Fruit fly (Drosophila melanogaster) whole organism: ENCODE measurements around the gene Eip75B.
A peak's percentile ranks its signal among the peaks of the same experiment; 100 is the strongest.

Source experiments
- CG8478 ChIP-seq: fragments of >200 bp; optimal IDR thresholded peaks from 2 replicates; lab custom pipeline; 2018; ENCODE audit warnings: inconsistent platforms
- Dll ChIP-seq: fragments of >200 bp; optimal IDR thresholded peaks from 2 replicates; lab custom pipeline; 2017
- EcR ChIP-seq, 2 experiments: fragments of >200 bp; optimal IDR thresholded peaks; 2 replicates each; lab custom pipeline; 2017; ENCODE audit warnings: missing biosample characterization in 2 of 2, missing genetic modification characterization in 2 of 2, missing genetic modification reagents in 2 of 2
- pan ChIP-seq: fragments of >200 bp; optimal IDR thresholded peaks from 2 replicates; lab custom pipeline; 2017
- psq ChIP-seq: fragments of >200 bp; optimal IDR thresholded peaks from 2 replicates; lab custom pipeline; 2017
- usp ChIP-seq: fragments of >200 bp; optimal IDR thresholded peaks from 2 replicates; lab custom pipeline; 2017; ENCODE audit warnings: missing biosample characterization, missing genetic modification characterization, mixed read lengths

Gene Eip75B

DNA sequence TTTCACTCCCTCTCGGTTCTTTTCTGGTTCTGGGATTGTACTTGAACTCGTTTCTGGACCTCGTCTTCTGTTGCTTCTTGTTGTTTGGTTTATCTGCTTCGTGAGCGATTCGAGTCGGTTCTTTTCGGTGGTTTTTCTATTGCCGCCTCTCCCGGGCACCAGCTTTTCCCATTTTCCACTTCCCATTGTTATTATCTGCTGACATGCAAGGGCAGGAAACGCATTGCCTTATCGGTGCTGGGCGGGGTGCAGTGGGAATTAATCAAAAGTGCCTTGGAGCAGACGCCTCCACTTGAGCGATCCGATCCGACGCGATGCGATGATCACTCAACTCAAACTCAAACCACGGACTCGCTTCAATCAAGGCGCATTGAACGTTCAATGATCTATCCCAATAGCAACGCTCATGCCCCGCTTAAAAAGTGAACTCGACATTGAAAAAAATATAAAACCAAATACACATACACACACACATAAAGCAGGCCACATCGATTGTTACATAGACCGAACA is 59.9 kb downstream of the Eip75B start:
- no peak for TF ChIP-seq Dll (lab: Kevin White, UChicago)
- TF ChIP-seq usp = no peak
- TF ChIP-seq EcR (GFP tag; optimal IDR thresholded peaks at IDR 0.05; lab: Kevin White, UChicago) = peak in 1 of 2 experiments; percentile 91

DNA sequence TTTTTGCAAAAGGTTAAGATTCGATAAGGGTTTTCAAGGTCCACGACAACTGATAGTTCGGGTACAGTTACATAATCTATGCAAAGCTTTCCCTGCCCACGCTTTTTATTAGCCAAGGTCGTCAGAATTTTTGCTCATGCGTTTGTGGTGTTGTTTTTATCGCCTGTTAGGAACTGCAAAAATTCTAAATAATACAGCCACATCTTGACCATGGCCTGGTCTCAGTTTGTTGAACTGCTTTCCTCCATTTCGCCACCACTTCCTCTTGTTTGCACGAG is 60.7 kb downstream of the Eip75B start:
- peak in 1 of 2 experiments; percentile 17 for TF ChIP-seq EcR (GFP tag; optimal IDR thresholded peaks at IDR 0.05; lab: Kevin White, UChicago)
- TF ChIP-seq usp = no peak

DNA sequence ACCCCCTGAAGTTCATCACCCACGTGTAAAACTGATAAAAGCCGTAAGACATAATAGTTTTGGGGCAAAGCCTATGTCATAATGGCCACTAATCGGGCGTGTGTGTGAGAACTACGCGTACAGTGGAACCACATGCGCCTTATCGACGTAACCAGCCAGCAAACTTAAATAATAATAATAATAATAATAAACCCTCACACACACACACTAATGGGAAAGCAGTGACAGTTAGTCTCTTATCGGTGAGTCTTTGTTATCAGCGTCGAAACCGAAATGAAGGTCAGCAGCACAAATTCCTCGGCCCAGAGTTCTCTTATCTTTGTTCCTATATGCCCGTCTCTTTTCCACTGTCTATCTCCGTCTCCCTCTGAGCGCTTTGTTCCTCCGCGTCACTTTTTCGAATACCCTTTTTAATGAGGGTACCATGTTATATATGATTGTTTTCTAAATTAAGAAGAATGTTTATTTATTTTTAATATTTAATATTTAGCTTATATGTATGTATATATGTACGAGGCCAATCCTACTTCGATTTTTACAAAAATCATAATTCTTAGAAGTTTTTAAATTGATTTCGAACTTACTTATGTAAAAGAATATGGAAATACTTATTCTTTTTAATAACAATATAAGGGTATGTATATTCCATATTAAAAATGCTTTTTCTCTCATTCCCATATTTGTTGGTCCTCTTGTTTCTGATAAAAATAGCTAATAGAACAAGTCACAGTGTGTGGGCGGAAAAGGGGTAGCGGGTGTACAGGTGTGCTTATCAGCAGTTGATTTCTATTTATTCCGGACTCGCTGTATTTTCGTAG is 61.2 kb downstream of the Eip75B start:
- TF ChIP-seq EcR (GFP tag; optimal IDR thresholded peaks at IDR 0.05; lab: Kevin White, UChicago) (no peak), Dll (lab: Kevin White, UChicago) (no peak)

DNA sequence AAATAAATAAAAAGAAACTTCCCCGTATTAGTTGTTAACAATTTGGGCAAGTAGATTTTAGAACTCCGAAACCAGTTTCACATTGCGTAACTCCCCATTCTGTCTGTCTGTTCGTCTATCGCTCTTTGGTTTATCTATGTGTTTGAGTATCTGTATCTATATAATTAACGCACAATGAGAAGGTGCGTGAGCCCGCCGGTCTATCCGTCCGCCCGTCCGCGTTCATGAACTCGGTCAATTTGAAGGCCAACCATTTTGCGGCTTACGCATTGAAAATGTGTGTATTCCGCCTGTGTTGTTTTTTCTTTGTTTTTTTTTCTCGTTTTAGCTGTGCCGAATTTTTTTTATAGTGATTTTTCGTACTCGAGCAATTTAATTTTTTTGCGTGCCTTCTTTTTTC is 62.3 kb downstream of the Eip75B start:
- TF ChIP-seq psq (lab: Kevin White, UChicago) (no peak), Dll (lab: Kevin White, UChicago) (no peak), CG8478 (lab: Kevin White, UChicago) (no peak), pan (lab: Kevin White, UChicago) (no peak), usp (no peak)

DNA sequence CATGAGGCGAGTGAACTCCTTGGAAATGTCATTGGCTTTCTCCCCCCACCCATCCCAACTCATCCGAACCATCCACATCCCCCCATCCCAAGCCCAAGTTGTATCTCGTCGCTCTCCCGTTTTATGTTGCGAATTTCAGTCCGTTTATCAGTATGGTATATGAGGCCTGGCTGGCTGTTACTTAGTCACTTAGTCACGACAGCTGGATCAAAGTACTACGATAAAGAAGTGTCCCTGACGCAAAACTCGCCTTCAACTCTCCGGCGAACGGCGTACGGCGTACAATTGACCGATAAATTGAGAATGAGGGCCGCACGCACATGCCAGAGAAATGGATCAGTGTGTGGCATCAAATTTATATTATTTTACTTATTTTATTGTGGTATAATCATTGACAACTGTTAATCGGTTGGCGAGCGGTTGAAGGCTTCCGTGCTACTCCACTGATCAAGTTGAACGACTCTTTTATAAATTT is 62.9 kb downstream of the Eip75B start:
- TF ChIP-seq pan (lab: Kevin White, UChicago) = no peak
- no peak for TF ChIP-seq CG8478 (lab: Kevin White, UChicago)
- TF ChIP-seq Dll (lab: Kevin White, UChicago) = no peak
- TF ChIP-seq usp = no peak
- TF ChIP-seq EcR (GFP tag; optimal IDR thresholded peaks at IDR 0.05; lab: Kevin White, UChicago) = peak; percentile 90 to 92
- TF ChIP-seq psq (lab: Kevin White, UChicago) = no peak

DNA sequence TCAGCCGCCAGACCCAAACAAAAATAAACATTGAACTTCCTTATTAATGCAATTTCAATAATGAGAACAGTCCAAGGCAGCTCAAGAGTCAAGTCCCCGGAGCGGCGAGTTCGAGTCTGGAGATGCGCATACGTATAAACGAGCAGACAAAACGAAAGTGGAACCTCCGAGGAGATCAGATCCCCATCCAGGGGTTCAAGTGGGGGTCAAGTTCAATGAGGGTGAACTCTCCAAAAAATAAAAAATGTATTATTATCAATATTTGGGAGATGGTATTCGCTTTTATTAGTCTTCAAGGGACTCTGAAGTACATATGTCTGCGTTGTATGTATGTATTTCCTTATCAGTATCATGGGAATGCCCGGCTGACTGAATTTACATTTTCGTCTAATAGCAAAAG is 63.6 kb downstream of the Eip75B start:
- TF ChIP-seq usp = no peak
- TF ChIP-seq pan (lab: Kevin White, UChicago) = no peak
- no peak for TF ChIP-seq psq (lab: Kevin White, UChicago)
- TF ChIP-seq Dll (lab: Kevin White, UChicago) = no peak
- TF ChIP-seq EcR (GFP tag; optimal IDR thresholded peaks at IDR 0.05; lab: Kevin White, UChicago) = no peak
- TF ChIP-seq CG8478 (lab: Kevin White, UChicago) = no peak

DNA sequence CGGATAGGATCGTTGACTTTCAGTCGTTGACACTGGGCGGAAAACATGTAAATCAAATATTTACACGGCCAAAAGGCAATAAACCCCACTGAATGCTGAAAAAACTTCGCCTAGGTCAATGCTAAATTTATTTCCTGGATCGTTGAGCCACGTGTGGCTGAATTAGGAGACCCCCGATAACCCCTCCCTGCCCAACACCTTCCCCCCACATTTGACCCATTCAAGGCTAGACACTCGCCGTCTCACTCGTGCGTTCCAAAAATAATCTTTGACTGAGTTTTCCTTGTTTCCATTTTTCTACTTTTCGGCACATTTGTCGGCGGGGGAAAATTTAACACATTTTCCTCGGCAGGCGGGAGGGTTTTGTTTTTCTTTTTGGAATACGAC is 64.4 kb downstream of the Eip75B start:
- TF ChIP-seq CG8478 (lab: Kevin White, UChicago) (no peak), EcR (GFP tag; optimal IDR thresholded peaks at IDR 0.05; lab: Kevin White, UChicago) (peak in 1 of 2 experiments; percentile 60)

DNA sequence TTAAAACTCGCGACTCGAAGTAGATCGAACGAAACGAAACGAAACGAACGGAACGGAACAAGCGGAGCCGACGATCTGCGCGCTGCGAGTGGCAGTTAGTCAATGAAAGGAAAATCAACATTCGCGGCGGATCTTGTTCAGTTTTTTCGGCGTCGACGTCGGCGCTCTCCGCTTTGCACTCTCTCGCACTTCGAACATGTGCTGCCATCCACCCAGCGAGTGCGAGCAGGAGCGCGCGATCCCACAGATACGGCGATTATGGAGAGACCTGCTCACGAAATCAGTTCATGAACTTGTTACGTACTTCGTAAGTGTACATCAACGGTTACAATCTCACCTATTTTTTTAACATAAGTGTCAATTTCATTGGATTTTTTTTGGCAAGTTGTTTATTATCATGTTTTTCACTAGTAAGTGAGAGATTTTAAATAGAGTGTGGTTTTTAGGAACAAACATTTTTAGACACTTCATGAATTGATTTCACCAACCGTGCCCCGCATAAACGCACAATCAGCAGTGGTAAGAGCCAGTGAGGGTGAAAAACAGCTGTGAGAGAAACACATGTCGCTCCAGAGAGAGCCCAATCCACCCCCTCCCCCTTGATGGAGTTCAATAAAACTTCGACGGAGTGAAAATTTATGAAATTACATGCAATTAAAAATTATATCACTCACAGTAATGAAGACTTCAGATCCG is 64.9 kb downstream of the Eip75B start:
- TF ChIP-seq pan (lab: Kevin White, UChicago) (no peak), Dll (lab: Kevin White, UChicago) (peak; percentile 82), CG8478 (lab: Kevin White, UChicago) (no peak), usp (no peak), EcR (GFP tag; optimal IDR thresholded peaks at IDR 0.05; lab: Kevin White, UChicago) (peak; percentile 9 to 52), psq (lab: Kevin White, UChicago) (no peak)

DNA sequence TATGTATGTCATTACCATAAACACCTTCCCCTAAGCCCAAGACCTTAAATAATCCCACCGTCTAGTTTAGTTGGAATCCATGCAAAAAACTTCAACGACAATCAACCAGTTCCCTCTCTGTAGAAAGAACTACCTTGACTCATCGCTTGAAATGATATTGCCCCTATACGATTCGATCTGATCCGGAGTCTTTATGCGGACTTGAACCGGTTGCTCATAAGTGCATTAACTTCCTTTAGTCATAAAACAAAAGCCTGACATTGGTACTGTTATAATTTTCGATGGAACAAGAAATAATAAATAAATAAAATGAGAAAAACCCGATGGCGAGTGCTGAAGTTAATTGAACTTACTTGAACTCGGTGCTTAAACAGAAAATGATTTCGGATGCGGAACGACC is 67.0 kb downstream of the Eip75B start:
- TF ChIP-seq Dll (lab: Kevin White, UChicago) = no peak

DNA sequence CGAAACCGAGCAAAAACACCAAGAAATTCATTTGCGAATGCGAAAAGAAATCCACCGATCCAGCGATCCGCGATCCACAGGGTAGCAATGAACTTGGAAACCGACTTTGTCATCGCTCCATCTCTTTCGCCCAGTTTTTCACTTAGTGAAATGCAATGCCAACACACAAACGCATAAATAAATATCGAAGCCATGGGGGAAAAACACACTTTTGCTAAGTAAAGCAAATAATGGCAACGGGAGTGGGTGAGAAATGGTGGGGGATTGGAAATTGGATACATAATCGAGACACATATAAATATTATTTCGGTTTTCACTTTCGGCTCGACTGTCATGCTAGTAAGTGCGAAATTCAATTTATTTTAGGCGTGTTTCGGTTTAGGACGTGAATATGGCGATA is 67.5 kb downstream of the Eip75B start:
- TF ChIP-seq Dll (lab: Kevin White, UChicago) (no peak), pan (lab: Kevin White, UChicago) (no peak), CG8478 (lab: Kevin White, UChicago) (no peak), psq (lab: Kevin White, UChicago) (no peak), usp (no peak), EcR (GFP tag; optimal IDR thresholded peaks at IDR 0.05; lab: Kevin White, UChicago) (no peak)

DNA sequence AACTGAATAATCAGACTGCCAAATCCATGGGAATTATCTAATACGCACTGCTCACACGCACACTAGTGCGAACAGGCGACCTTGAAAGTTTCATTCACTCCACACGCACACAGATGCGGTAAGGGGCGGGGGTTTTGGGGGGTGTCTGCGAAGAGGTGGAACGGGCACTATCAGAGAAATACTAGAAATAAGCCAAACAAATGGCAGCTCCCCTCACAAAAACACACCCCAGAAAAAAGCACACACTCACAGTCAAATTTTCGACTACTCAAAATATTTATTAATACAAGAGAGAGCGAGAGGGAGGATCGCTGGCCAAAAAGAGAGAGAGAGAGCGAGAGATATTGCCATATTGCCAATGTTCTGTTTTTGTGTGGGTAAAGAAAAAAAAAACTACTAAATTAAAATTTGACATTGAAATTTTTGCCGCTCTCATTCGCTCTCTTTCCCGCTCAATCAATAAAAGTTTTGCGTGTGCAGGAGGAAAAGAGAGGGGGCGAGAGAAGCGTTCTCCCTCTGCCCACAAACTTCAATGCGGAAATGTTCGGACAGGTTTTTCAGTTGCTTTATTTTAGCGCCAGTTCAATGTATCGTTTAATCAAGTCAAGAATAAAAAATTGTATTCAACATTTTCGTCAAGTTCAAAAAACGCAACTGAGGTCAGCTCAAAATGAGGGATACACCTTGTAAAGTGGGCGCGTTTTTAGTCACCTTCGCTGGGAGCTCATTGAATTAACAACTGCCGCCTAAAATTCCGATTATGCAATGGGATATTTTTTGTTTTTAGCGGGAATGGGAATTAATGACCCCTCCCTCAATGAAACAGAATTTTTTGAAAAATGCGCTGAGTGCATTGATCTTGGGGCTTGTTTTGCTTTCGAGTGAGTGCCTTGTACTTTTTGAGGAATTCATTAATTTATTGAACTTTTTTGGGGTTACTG is 69.0 kb downstream of the Eip75B start:
- TF ChIP-seq EcR (GFP tag; optimal IDR thresholded peaks at IDR 0.05; lab: Kevin White, UChicago) (peak in 1 of 2 experiments; percentile 26), pan (lab: Kevin White, UChicago) (no peak)

DNA sequence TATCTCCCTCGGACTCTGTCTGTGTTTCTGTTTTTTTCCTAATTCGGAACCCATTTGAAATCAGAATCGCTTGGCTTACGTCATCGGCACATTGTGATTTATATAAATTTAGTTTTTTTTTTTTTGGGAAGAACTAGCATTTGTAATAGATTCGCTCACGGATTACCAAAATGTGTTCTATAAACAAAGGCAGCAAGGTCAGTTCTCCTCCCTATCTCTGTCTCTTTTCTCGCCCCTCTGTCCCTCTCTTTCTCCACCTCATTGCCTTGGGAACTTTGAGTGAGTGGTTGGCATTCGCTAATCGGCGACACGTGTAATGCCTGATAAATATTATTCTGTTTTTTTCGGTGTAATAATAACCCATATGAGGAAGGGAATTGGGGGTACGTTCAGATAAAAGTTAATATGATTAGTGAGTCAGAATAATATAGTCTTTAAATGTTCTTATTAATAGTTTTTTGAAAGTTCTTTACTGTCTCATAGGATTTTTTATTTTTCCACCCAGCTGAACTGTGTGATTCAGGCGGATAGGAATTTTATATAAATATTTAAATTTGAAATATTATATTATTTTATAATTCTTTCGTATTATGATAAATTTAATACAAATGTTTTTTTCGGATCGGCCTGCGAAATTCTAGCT is 69.8 kb downstream of the Eip75B start:
- TF ChIP-seq pan (lab: Kevin White, UChicago) = peak; percentile 21
- no peak for TF ChIP-seq Dll (lab: Kevin White, UChicago)
